Fruit fly (Drosophila melanogaster): Measurements from ENCODE around the gene Ccm3.

The Ccm3 gene

dm6 chr3R:15363608-15364007 is 8.1 kb upstream of the Ccm3 start, which contains the start of gene CG6171 (continued):
- TF ChIP-seq lmd (GFP tag; IDR thresholded peaks at IDR 0.05) (no peak), B-H2 (GFP tag; optimal IDR thresholded peaks at IDR 0.05) (no peak), fru (optimal IDR thresholded peaks at IDR 0.05) (no peak), tin (GFP tag; optimal IDR thresholded peaks at IDR 0.05) (no peak), CG34224 (GFP tag; IDR thresholded peaks at IDR 0.05; ENCODE audit: partially characterized antibody) (peak; percentile 48; the same call in 2 of the 3 replicates), CG12659 (GFP tag; optimal IDR thresholded peaks at IDR 0.05) (peak; percentile 4), sc (optimal IDR thresholded peaks at IDR 0.05) (no peak), sc (GFP tag; optimal IDR thresholded peaks at IDR 0.05) (no peak), CG12071 (GFP tag; optimal IDR thresholded peaks at IDR 0.05) (no peak), sug (tag; optimal IDR thresholded peaks at IDR 0.05) (no peak), Doc3 (GFP tag; IDR thresholded peaks at IDR 0.05; ENCODE audit: partially characterized antibody) (0 out of 3 replicates have a peak, but pooled peaks have one; percentile 17), CG31388 (GFP tag; optimal IDR thresholded peaks at IDR 0.05) (no peak), stc (GFP tag; IDR thresholded peaks at IDR 0.05) (no peak), CG32767 (GFP tag; IDR thresholded peaks at IDR 0.05) (peak; percentile 47; the same call in 1 of the 2 replicates), CG10979 (tag; optimal IDR thresholded peaks at IDR 0.05) (no peak), lola (GFP tag; optimal IDR thresholded peaks at IDR 0.05) (no peak), sna (GFP tag; IDR thresholded peaks at IDR 0.05; ENCODE audit: partially characterized antibody) (peak; percentile 23; the same call in 1 of the 2 replicates), sens-2 (GFP tag; IDR thresholded peaks at IDR 0.05) (no peak), nau (GFP tag; optimal IDR thresholded peaks at IDR 0.05) (no peak), CG3838 (GFP tag; optimal IDR thresholded peaks at IDR 0.05) (no peak), ewg (GFP tag; optimal IDR thresholded peaks at IDR 0.05) (no peak), HLH4C (GFP tag; IDR thresholded peaks at IDR 0.05; ENCODE audit: partially characterized antibody) (peak; percentile 47; the same call in 2 of the 3 replicates), CG17328 (GFP tag; IDR thresholded peaks at IDR 0.05) (no peak), br (optimal IDR thresholded peaks at IDR 0.05) (no peak), pzg (GFP tag; optimal IDR thresholded peaks at IDR 0.05) (peak; percentile 55), so (GFP tag; IDR thresholded peaks at IDR 0.05) (no peak), CG13624 (GFP tag; optimal IDR thresholded peaks at IDR 0.05) (peak; percentile 16), CG16863 (GFP tag; optimal IDR thresholded peaks at IDR 0.05) (peak; percentile 75), CG1647 (GFP tag; optimal IDR thresholded peaks at IDR 0.05) (no peak), CG6791 (GFP tag; IDR thresholded peaks at IDR 0.05; ENCODE audit: partially characterized antibody) (peak; percentile 70; the same call in 2 of the 3 replicates), crp (GFP tag; optimal IDR thresholded peaks at IDR 0.05) (peak in 1 of 2 experiments; percentile 15), CG10959 (GFP tag; IDR thresholded peaks at IDR 0.05) (no peak), btn (GFP tag; optimal IDR thresholded peaks at IDR 0.05) (no peak), bbx (GFP tag; IDR thresholded peaks at IDR 0.05; ENCODE audit: partially characterized antibody) (0 out of 2 replicates have a peak, but pooled peaks have one; percentile 55), tup (GFP tag; optimal IDR thresholded peaks at IDR 0.05) (no peak), amos (GFP tag; IDR thresholded peaks at IDR 0.05; ENCODE audit: partially characterized antibody) (peak; percentile 54; the same call in 1 of the 2 replicates), CG2120 (GFP tag; optimal IDR thresholded peaks at IDR 0.05) (peak; percentile 44), CG13123 (GFP tag; optimal IDR thresholded peaks at IDR 0.05) (no peak), Dll (GFP tag; IDR thresholded peaks at IDR 0.05; ENCODE audit: partially characterized antibody) (peak; percentile 69; the same call in 3 of the 4 replicates), grn (GFP tag; optimal IDR thresholded peaks at IDR 0.05) (no peak), MESR4 (GFP tag; optimal IDR thresholded peaks at IDR 0.05) (peak; percentile 64), unc-4 (GFP tag; IDR thresholded peaks at IDR 0.05; ENCODE audit: partially characterized antibody) (peak; percentile 59), Neu2 (GFP tag; optimal IDR thresholded peaks at IDR 0.05; ENCODE audit: borderline replicate concordance) (peak; percentile 18), zf30C (GFP tag; optimal IDR thresholded peaks at IDR 0.05) (no peak), CG30020 (tag; optimal IDR thresholded peaks at IDR 0.05) (no peak), CG10267 (tag; optimal IDR thresholded peaks at IDR 0.05) (peak; percentile 92), CG17186 (GFP tag; optimal IDR thresholded peaks at IDR 0.05) (no peak), CG16813 (GFP tag; IDR thresholded peaks at IDR 0.05; ENCODE audit: partially characterized antibody) (0 out of 3 replicates have a peak, but pooled peaks have one; percentile 29), her (GFP tag; optimal IDR thresholded peaks at IDR 0.05) (no peak), HmgZ (tag; optimal IDR thresholded peaks at IDR 0.05) (peak; percentile 17)
